Worm (Caenorhabditis elegans) whole organism, L2 larva: ENCODE measurements around the gene str-123.

ENCODE experiments used
- F13H6.1 ChIP-seq: sonication (generic microtip); optimal IDR thresholded peaks from 2 replicates; lab custom pipeline; 2016; ENCODE audit warnings: missing genetic modification characterization, missing compliant biosample characterization
- R02D3.7 ChIP-seq: fragments of 150-350 bp; optimal IDR thresholded peaks from 2 replicates; lab custom pipeline; 2014; ENCODE audit warnings: missing biosample characterization, missing genetic modification characterization
- Y55F3AM.14 ChIP-seq: fragments of 200-800 bp; sonication (Bioruptor generic); optimal IDR thresholded peaks from 2 replicates; lab custom pipeline; 2018; ENCODE audit warnings: mild to moderate bottlenecking, missing genetic modification characterization, missing compliant biosample characterization
- alr-1 ChIP-seq: fragments of 150-350 bp; optimal IDR thresholded peaks from 2 replicates; lab custom pipeline; 2014; ENCODE audit warnings: missing biosample characterization, missing genetic modification characterization
- aly-2 ChIP-seq: fragments of 150-350 bp; optimal IDR thresholded peaks from 2 replicates; lab custom pipeline; 2014; ENCODE audit warnings: missing biosample characterization, missing genetic modification characterization
- ama-1 ChIP-seq: fragments of 150-350 bp; optimal IDR thresholded peaks from 2 replicates; lab custom pipeline; 2018; ENCODE audit warnings: inconsistent platforms
- blmp-1 ChIP-seq: sonication (generic microtip); optimal IDR thresholded peaks from 2 replicates; lab custom pipeline; 2017; ENCODE audit warnings: missing genetic modification characterization, mild to moderate bottlenecking, missing compliant biosample characterization, antibody characterized with exemption, moderate library complexity; ENCODE audit not compliant: insufficient read depth
- ceh-16 ChIP-seq: fragments of 150-350 bp; optimal IDR thresholded peaks from 2 replicates; lab custom pipeline; 2014; ENCODE audit warnings: missing biosample characterization, missing genetic modification characterization
- crh-2 ChIP-seq: sonication (generic microtip); optimal IDR thresholded peaks from 2 replicates; lab custom pipeline; 2017; ENCODE audit warnings: missing biosample characterization, missing genetic modification characterization
- dmd-4 ChIP-seq: sonication (generic microtip); optimal IDR thresholded peaks from 2 replicates; lab custom pipeline; 2017; ENCODE audit warnings: missing biosample characterization, missing genetic modification characterization
- elt-1 ChIP-seq: fragments of 150-350 bp; optimal IDR thresholded peaks from 2 replicates; lab custom pipeline; 2014; ENCODE audit warnings: missing biosample characterization, missing genetic modification characterization
- elt-3 ChIP-seq: sonication (generic microtip); optimal IDR thresholded peaks from 2 replicates; lab custom pipeline; 2017; ENCODE audit warnings: missing biosample characterization, missing genetic modification characterization
- gmeb-1 ChIP-seq: fragments of 150-350 bp; optimal IDR thresholded peaks from 2 replicates; lab custom pipeline; 2014; ENCODE audit warnings: missing biosample characterization, missing genetic modification characterization
- lin-11 ChIP-seq: fragments of 150-350 bp; sonication (generic microtip); optimal IDR thresholded peaks from 2 replicates; lab custom pipeline; 2014; ENCODE audit warnings: missing biosample characterization, missing genetic modification characterization, inconsistent platforms, mixed read lengths
- lin-13 ChIP-seq: fragments of 150-350 bp; optimal IDR thresholded peaks from 2 replicates; lab custom pipeline; 2014; ENCODE audit warnings: missing biosample characterization, missing genetic modification reagents, missing genetic modification characterization
- lin-39 ChIP-seq: fragments of 150-350 bp; optimal IDR thresholded peaks from 2 replicates; lab custom pipeline; 2014; ENCODE audit warnings: missing biosample characterization, missing genetic modification reagents, missing genetic modification characterization
- lsy-2 ChIP-seq, 2 experiments: fragments of 150-350 bp in 1 of 2; sonication (generic microtip) in 1 of 2; optimal IDR thresholded peaks; 2 replicates each; lab custom pipeline; 2014 to 2017; ENCODE audit warnings: missing biosample characterization in 2 of 2, missing genetic modification characterization in 2 of 2
- mab-5 ChIP-seq: fragments of 150-350 bp; optimal IDR thresholded peaks from 2 replicates; lab custom pipeline; 2014; ENCODE audit warnings: missing biosample characterization, missing genetic modification characterization
- mbf-1 ChIP-seq: sonication (generic microtip); optimal IDR thresholded peaks from 2 replicates; lab custom pipeline; 2017; ENCODE audit warnings: missing biosample characterization, missing genetic modification characterization
- mdl-1 ChIP-seq, 2 experiments: fragments of 150-350 bp in 1 of 2; sonication (generic microtip) in 1 of 2; optimal IDR thresholded peaks; 2 replicates each; lab custom pipeline; 2017; ENCODE audit warnings: missing biosample characterization in 2 of 2, missing genetic modification characterization in 2 of 2
- nhr-10 ChIP-seq: sonication (generic microtip); optimal IDR thresholded peaks from 2 replicates; lab custom pipeline; 2017; ENCODE audit warnings: missing biosample characterization, missing genetic modification characterization
- nhr-12 ChIP-seq: fragments of 150-350 bp; optimal IDR thresholded peaks from 2 replicates; lab custom pipeline; 2014; ENCODE audit warnings: missing biosample characterization, missing genetic modification characterization
- nhr-21 ChIP-seq: fragments of 150-350 bp; optimal IDR thresholded peaks from 2 replicates; lab custom pipeline; 2014; ENCODE audit warnings: missing biosample characterization, missing genetic modification characterization
- nhr-23 ChIP-seq: fragments of 150-350 bp; optimal IDR thresholded peaks from 2 replicates; lab custom pipeline; 2014; ENCODE audit warnings: missing biosample characterization, missing genetic modification reagents, missing genetic modification characterization
- nhr-237 ChIP-seq: fragments of 150-350 bp; optimal IDR thresholded peaks from 2 replicates; lab custom pipeline; 2014; ENCODE audit warnings: missing biosample characterization, missing genetic modification characterization
- nhr-25 ChIP-seq: fragments of 150-350 bp; sonication (generic microtip); optimal IDR thresholded peaks from 3 replicates; lab custom pipeline; 2014; ENCODE audit warnings: missing biosample characterization, missing genetic modification characterization
- nhr-6 ChIP-seq: fragments of 150-350 bp; optimal IDR thresholded peaks from 2 replicates; lab custom pipeline; 2014; ENCODE audit warnings: missing biosample characterization, missing genetic modification characterization
- nhr-77 ChIP-seq: fragments of 150-350 bp; optimal IDR thresholded peaks from 2 replicates; lab custom pipeline; 2014; ENCODE audit warnings: missing biosample characterization, missing genetic modification characterization
- peb-1 ChIP-seq: fragments of 150-350 bp; optimal IDR thresholded peaks from 2 replicates; lab custom pipeline; 2014; ENCODE audit warnings: missing biosample characterization, missing genetic modification characterization
- sem-4 ChIP-seq: fragments of 150-350 bp; optimal IDR thresholded peaks from 2 replicates; lab custom pipeline; 2014; ENCODE audit warnings: missing biosample characterization, missing genetic modification reagents, missing genetic modification characterization
- skn-1 ChIP-seq: sonication (generic microtip); optimal IDR thresholded peaks from 2 replicates; lab custom pipeline; 2017; ENCODE audit warnings: missing biosample characterization, missing genetic modification characterization
- sma-3 ChIP-seq: sonication (generic microtip); optimal IDR thresholded peaks from 2 replicates; lab custom pipeline; 2016; ENCODE audit warnings: missing genetic modification reagents, missing genetic modification characterization, missing compliant biosample characterization
- unc-55 ChIP-seq: fragments of 150-350 bp; sonication (generic microtip); optimal IDR thresholded peaks from 3 replicates; lab custom pipeline; 2014; ENCODE audit warnings: missing biosample characterization, missing genetic modification reagents, missing genetic modification characterization
- unc-62 ChIP-seq: fragments of 150-350 bp; optimal IDR thresholded peaks from 2 replicates; lab custom pipeline; 2014; ENCODE audit warnings: missing biosample characterization, missing genetic modification reagents, missing genetic modification characterization
- zag-1 ChIP-seq: fragments of 150-350 bp; optimal IDR thresholded peaks from 2 replicates; lab custom pipeline; 2014; ENCODE audit warnings: missing biosample characterization, missing genetic modification characterization
- ztf-1 ChIP-seq: fragments of 200-800 bp; sonication (Bioruptor generic); conservative IDR thresholded peaks from 2 replicates; pipeline ENCODE4 v1.3.6; 2022; ENCODE audit warnings: missing genetic modification characterization, missing compliant biosample characterization
- ztf-11 ChIP-seq: sonication (generic microtip); optimal IDR thresholded peaks from 2 replicates; lab custom pipeline; 2017; ENCODE audit warnings: missing biosample characterization, missing genetic modification characterization
- ztf-4 ChIP-seq: fragments of 150-350 bp; optimal IDR thresholded peaks from 2 replicates; lab custom pipeline; 2014; ENCODE audit warnings: missing biosample characterization, missing genetic modification characterization

The str-123 gene

ce11 chrX:12781712-12782444 is 8.3 kb upstream of the str-123 start, which contains the start of gene alh-13:
TSS of gene alh-13 (plus strand) at chrX:12782394.
- no peak for TF ChIP-seq lin-11 (tag; lab: Kevin White, UChicago)
- TF ChIP-seq unc-55 (GFP tag; lab: Kevin White, UChicago), result no peak
- TF ChIP-seq crh-2, result peak; percentile 31
- no peak for TF ChIP-seq ceh-16 (tag; lab: Kevin White, UChicago)
- TF ChIP-seq lin-13 (GFP tag; lab: Kevin White, UChicago), result no peak
- TF ChIP-seq lsy-2 (tag; optimal IDR thresholded peaks at IDR 0.05; lab: Kevin White, UChicago), result no peak
- TF ChIP-seq mdl-1 (tag; optimal IDR thresholded peaks at IDR 0.05; lab: Kevin White, UChicago), result peak in 1 of 2 experiments; percentile 11
- no peak for TF ChIP-seq ztf-11 (tag; lab: Kevin White, UChicago)
- TF ChIP-seq peb-1 (tag; lab: Kevin White, UChicago), result no peak
- no peak for TF ChIP-seq dmd-4 (tag; lab: Kevin White, UChicago)
- TF ChIP-seq nhr-21 (tag; lab: Kevin White, UChicago), result peak; percentile 62
- TF ChIP-seq nhr-10 (tag; lab: Kevin White, UChicago), result no peak
- no peak for TF ChIP-seq elt-1 (tag; lab: Kevin White, UChicago)
- TF ChIP-seq blmp-1, result peak; percentile 54
- no peak for TF ChIP-seq skn-1 (tag; lab: Kevin White, UChicago)
- TF ChIP-seq nhr-23, result no peak

DNA sequence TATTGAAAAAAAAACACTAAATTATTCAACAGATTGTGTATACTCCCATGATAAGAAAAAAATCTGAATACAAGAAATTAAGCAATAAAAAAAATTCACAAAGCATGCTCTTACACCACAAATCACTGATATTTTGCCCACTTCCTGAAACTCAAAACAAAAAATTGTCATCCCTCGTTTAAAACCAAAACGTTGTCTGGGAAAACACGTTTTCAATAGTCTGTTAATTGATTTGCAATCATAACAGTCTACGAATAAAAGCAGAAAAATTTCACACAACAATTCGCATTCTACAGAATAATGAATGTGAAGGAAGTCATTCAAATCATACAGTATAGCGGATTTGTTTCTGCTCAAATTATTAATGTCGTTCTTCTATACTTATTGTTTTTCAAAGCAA is 2.5 kb upstream of the str-123 start, which contains the start of gene str-124:
Gene str-124, plus strand, starts transcription at position 301 of the 400 bp plus-strand sequence.
- TF ChIP-seq Y55F3AM.14 (GFP tag; lab: Kevin White, UChicago) (no peak), ztf-4 (no peak), ztf-1 (GFP tag; lab: Robert Waterston, UW) (no peak), lin-39 (tag; lab: Kevin White, UChicago) (no peak), dmd-4 (tag; lab: Kevin White, UChicago) (no peak), sem-4 (tag; lab: Kevin White, UChicago) (no peak), lsy-2 (tag; optimal IDR thresholded peaks at IDR 0.05; lab: Kevin White, UChicago) (no peak), nhr-77 (no peak), nhr-12 (tag; lab: Kevin White, UChicago) (no peak), R02D3.7 (tag; lab: Kevin White, UChicago) (no peak)
- TF ChIP-seq, all 48 proteins: peak for 0

- TF ChIP-seq nhr-21 (tag; lab: Kevin White, UChicago) (no peak), lin-13 (GFP tag; lab: Kevin White, UChicago) (no peak), nhr-6 (tag; lab: Kevin White, UChicago) (no peak), elt-3 (no peak), gmeb-1 (tag; lab: Kevin White, UChicago) (no peak), nhr-237 (no peak), dmd-4 (tag; lab: Kevin White, UChicago) (no peak)
Observed at ce11 chrX:12792554-12792953, 2.4 kb downstream of the str-123 start, which contains the start of gene abf-5. TSS of gene abf-5 (plus strand) at chrX:12792854.

- no peak for TF ChIP-seq blmp-1
- TF ChIP-seq sma-3 (GFP tag; lab: Kevin White, UChicago), result peak; percentile 23
- TF ChIP-seq nhr-6 (tag; lab: Kevin White, UChicago), result no peak
- TF ChIP-seq nhr-21 (tag; lab: Kevin White, UChicago), result peak; percentile 50
- TF ChIP-seq alr-1 (tag; lab: Kevin White, UChicago), result no peak
- no peak for TF ChIP-seq ceh-16 (tag; lab: Kevin White, UChicago)
- no peak for TF ChIP-seq nhr-25 (tag; lab: Kevin White, UChicago)
- no peak for TF ChIP-seq aly-2 (tag; lab: Kevin White, UChicago)
- TF ChIP-seq lin-11 (tag; lab: Kevin White, UChicago), result no peak
- no peak for TF ChIP-seq unc-62 (GFP tag; lab: Kevin White, UChicago)
- no peak for TF ChIP-seq mab-5 (tag; lab: Kevin White, UChicago)
- TF ChIP-seq ama-1 (lab: Kevin White, UChicago), result no peak
- TF ChIP-seq R02D3.7 (tag; lab: Kevin White, UChicago), result no peak
- no peak for TF ChIP-seq nhr-237
- TF ChIP-seq lin-13 (GFP tag; lab: Kevin White, UChicago), result no peak
- no peak for TF ChIP-seq mbf-1 (tag; lab: Kevin White, UChicago)
- TF ChIP-seq zag-1 (tag; lab: Kevin White, UChicago), result no peak
- TF ChIP-seq F13H6.1 (tag; lab: Kevin White, UChicago), result no peak
Observed at ce11 chrX:12793075-12793474, 2.9 kb downstream of the str-123 start.
